Fruit fly (Drosophila melanogaster) Kc167 (cell line): ENCODE measurements around the gene CG6974.

Source experiments
- Sin3A ChIP-seq: fragments of >200 bp; optimal IDR thresholded peaks from 2 replicates; lab custom pipeline; 2018; ENCODE audit warnings: missing external identifiers
- h ChIP-seq: fragments of >200 bp; optimal IDR thresholded peaks from 3 replicates; lab custom pipeline; 2018; ENCODE audit warnings: missing external identifiers
- psq ChIP-seq: fragments of >200 bp; optimal IDR thresholded peaks from 2 replicates; lab custom pipeline; 2017; ENCODE audit warnings: missing external identifiers

DNA sequence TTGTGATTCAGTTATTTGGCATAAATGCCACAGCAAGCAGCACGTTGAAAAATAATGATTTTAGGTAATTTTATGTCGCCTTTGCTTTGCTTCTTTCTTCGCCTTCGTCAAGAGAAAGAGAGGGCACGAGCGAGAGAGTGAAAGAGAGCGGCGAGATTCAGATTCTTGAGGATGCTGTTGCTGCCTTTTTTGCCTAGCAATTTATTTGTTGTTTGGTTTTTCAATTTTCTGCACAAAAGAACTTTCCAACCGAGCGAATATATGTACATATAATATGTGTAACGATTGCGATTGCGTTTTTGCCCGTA is 15.8 kb upstream of the CG6974 start:
- TF ChIP-seq psq (lab: Kevin White, UChicago) (no peak), h (lab: Kevin White, UChicago) (no peak), Sin3A (lab: Kevin White, UChicago) (no peak)
